Worm (Caenorhabditis elegans): ENCODE results near the gene F59F5.3.

- TF ChIP-seq aly-2 (tag; optimal IDR thresholded peaks at IDR 0.05) = no peak
- TF ChIP-seq elt-1 (tag; optimal IDR thresholded peaks at IDR 0.05) = no peak
- TF ChIP-seq mdl-1 (tag; optimal IDR thresholded peaks at IDR 0.05) = no peak
- no peak for TF ChIP-seq nhr-25 (tag; optimal IDR thresholded peaks at IDR 0.05)
- TF ChIP-seq ceh-82 (tag; optimal IDR thresholded peaks at IDR 0.05) = no peak
- TF ChIP-seq ceh-16 (tag; optimal IDR thresholded peaks at IDR 0.05) = no peak
- no peak for TF ChIP-seq snpc-4 (tag; optimal IDR thresholded peaks at IDR 0.05)
- no peak for TF ChIP-seq egl-27 (tag; optimal IDR thresholded peaks at IDR 0.05)
- TF ChIP-seq jun-1 (tag; optimal IDR thresholded peaks at IDR 0.05) = no peak
- TF ChIP-seq ztf-11 (tag; optimal IDR thresholded peaks at IDR 0.05) = no peak
- no peak for TF ChIP-seq lin-39 (tag; optimal IDR thresholded peaks at IDR 0.05)
Measured at ce11 chrX:10527414-10527813, 14.8 kb downstream of the F59F5.3 start.

Data from whole organism, L3 larva.